Fruit fly (Drosophila melanogaster): ENCODE measurements around the gene CG12995.

The CG12995 gene

DNA sequence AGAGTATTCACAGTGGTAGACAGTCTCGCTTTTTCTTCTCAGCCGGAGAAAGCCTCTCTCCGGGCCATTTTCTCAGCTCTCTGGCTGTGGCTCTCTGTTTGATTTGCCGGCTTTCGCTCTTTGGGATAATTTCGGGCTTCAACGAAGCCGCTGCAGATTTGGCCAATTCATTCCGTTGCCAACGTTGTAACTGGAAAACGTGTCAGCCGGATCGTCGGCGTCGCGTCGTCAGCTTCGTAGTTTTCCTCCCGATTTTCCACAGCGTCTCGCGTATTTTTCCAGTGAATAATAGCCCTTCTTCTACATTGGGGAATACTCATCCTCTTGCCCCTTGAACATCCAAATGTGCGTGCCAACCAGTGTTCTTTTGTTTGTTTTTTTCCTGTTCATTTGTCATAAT, 22.8 kb upstream of the CG12995 start, which contains the start of gene f:
TSS of gene f (plus strand) at position 301 of the 400 bp plus-strand sequence.
- TF ChIP-seq dl (GFP tag; optimal IDR thresholded peaks at IDR 0.05; ENCODE audit: insufficient read depth in 1 of 2, partially characterized antibody in 2 of 2) (no peak), Vsx2 (GFP tag; optimal IDR thresholded peaks at IDR 0.05; ENCODE audit: partially characterized antibody) (no peak), jim (GFP tag; optimal IDR thresholded peaks at IDR 0.05) (no peak), brk (GFP tag; optimal IDR thresholded peaks at IDR 0.05) (no peak), CrebA (GFP tag; optimal IDR thresholded peaks at IDR 0.05; ENCODE audit: borderline replicate concordance) (no peak)

DNA sequence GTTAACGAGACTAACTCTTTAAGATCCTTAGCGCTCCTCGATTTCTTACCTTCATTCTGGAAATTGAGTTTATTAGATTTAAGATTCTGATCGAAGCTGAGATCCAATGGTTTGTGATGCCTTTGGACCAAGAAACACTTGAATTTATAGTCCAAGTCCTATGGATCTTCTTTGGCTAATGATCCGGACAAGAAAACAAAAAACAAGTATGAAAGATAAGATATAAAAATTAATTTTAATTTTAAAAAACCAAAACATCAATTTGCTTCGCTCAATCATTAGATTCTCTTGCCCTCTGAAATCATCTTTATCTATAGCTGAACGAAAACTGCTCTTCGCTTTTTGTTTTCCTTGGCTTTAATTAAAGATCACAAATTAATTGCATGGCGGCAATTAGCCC, 21.1 kb upstream of the CG12995 start, which contains the start of gene CG10597:
TSS of gene CG10597 (minus strand) at position 101 of the 400 bp plus-strand sequence.
- TF ChIP-seq sage (GFP tag; optimal IDR thresholded peaks at IDR 0.05) (no peak), Mio (GFP tag; optimal IDR thresholded peaks at IDR 0.05) (no peak), CG32264 (GFP tag; optimal IDR thresholded peaks at IDR 0.05) (no peak), Sp1 (GFP tag; optimal IDR thresholded peaks at IDR 0.05) (no peak), Hr83 (GFP tag; optimal IDR thresholded peaks at IDR 0.05; ENCODE audit: poor library complexity, severe bottlenecking) (no peak), woc (GFP tag; optimal IDR thresholded peaks at IDR 0.05) (no peak), dmrt93B (GFP tag; optimal IDR thresholded peaks at IDR 0.05) (no peak)

DNA sequence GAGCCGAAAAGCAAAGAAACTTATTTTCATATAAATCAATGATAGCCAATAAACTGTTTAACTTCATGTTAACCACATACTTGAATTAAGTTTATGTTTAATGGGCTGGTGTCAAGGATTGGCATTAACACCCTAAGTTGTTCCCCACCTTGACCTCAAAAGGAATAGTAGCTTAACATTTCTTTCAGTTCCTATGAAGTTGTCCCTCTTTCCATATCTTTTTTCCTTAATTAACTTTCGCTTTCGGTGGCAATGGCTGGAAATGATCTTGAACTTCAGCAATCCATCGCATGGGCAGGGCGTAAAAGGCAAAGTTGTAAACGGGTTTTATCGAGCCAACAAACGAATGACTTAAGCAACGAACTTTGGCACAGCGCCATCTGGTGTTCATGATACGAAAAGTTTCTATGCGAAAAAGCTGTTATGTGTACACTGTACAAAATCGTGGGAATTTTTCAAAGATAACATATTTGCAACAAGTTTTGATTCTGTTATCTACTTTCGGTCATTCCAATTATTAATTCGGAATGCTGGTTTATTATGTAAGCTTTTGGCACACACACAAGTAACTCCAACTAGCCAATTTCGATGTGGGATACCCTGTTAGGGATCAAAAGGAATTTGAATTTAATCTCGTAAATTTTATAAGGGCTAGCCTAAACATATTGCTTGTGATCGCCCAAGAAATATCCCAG, 19.8 kb upstream of the CG12995 start:
- TF ChIP-seq Vsx2 (GFP tag; optimal IDR thresholded peaks at IDR 0.05; ENCODE audit: partially characterized antibody) = no peak
- no peak for TF ChIP-seq lola (GFP tag; optimal IDR thresholded peaks at IDR 0.05)
- TF ChIP-seq Rel (GFP tag; optimal IDR thresholded peaks at IDR 0.05) = no peak
- TF ChIP-seq Rel (tag; optimal IDR thresholded peaks at IDR 0.05) = no peak
- TF ChIP-seq brk (GFP tag; optimal IDR thresholded peaks at IDR 0.05) = no peak
- TF ChIP-seq psq (GFP tag; optimal IDR thresholded peaks at IDR 0.05) = no peak
- no peak for TF ChIP-seq dl (GFP tag; optimal IDR thresholded peaks at IDR 0.05; ENCODE audit: insufficient read depth in 1 of 2, partially characterized antibody in 2 of 2)
- no peak for TF ChIP-seq Dif (GFP tag; optimal IDR thresholded peaks at IDR 0.05; ENCODE audit: partially characterized antibody)
- no peak for TF ChIP-seq OdsH (GFP tag; optimal IDR thresholded peaks at IDR 0.05)
- TF ChIP-seq usp (GFP tag; optimal IDR thresholded peaks at IDR 0.05) = no peak
- TF ChIP-seq Myc (optimal IDR thresholded peaks at IDR 0.05) = no peak
- no peak for TF ChIP-seq sv (GFP tag; optimal IDR thresholded peaks at IDR 0.05)
- no peak for TF ChIP-seq CG9705 (GFP tag; optimal IDR thresholded peaks at IDR 0.05)
- no peak for TF ChIP-seq woc (GFP tag; optimal IDR thresholded peaks at IDR 0.05)
- TF ChIP-seq sage (GFP tag; optimal IDR thresholded peaks at IDR 0.05) = no peak
- TF ChIP-seq fru (GFP tag; optimal IDR thresholded peaks at IDR 0.05) = peak; percentile 32
- no peak for TF ChIP-seq pan (optimal IDR thresholded peaks at IDR 0.05)
- TF ChIP-seq dsf (GFP tag; optimal IDR thresholded peaks at IDR 0.05; ENCODE audit: borderline replicate concordance) = no peak
- TF ChIP-seq br (GFP tag; optimal IDR thresholded peaks at IDR 0.05) = peak; percentile 23
- peak in 1 of 2 experiments; percentile 45 for TF ChIP-seq foxo (GFP tag; optimal IDR thresholded peaks at IDR 0.05)
- no peak for TF ChIP-seq dmrt93B (GFP tag; optimal IDR thresholded peaks at IDR 0.05)
- no peak for TF ChIP-seq tai (GFP tag; optimal IDR thresholded peaks at IDR 0.05)
- no peak for TF ChIP-seq N (GFP tag; optimal IDR thresholded peaks at IDR 0.05)
- TF ChIP-seq CG32264 (GFP tag; optimal IDR thresholded peaks at IDR 0.05) = no peak
- TF ChIP-seq Abd-B (GFP tag; optimal IDR thresholded peaks at IDR 0.05) = no peak
- peak; percentile 29 for TF ChIP-seq Hnf4 (GFP tag; optimal IDR thresholded peaks at IDR 0.05)
- TF ChIP-seq GATAd (GFP tag; optimal IDR thresholded peaks at IDR 0.05) = no peak
- no peak for TF ChIP-seq Sp1 (GFP tag; optimal IDR thresholded peaks at IDR 0.05)
- TF ChIP-seq ey (GFP tag; optimal IDR thresholded peaks at IDR 0.05) = peak; percentile 25
- TF ChIP-seq HLH106 (tag; optimal IDR thresholded peaks at IDR 0.05) = no peak
- no peak for TF ChIP-seq Hr78 (GFP tag; optimal IDR thresholded peaks at IDR 0.05)
- TF ChIP-seq Jra (GFP tag; optimal IDR thresholded peaks at IDR 0.05) = no peak
- no peak for TF ChIP-seq Mio (GFP tag; optimal IDR thresholded peaks at IDR 0.05)
- TF ChIP-seq jim (GFP tag; optimal IDR thresholded peaks at IDR 0.05) = no peak
- no peak for TF ChIP-seq Hr83 (GFP tag; optimal IDR thresholded peaks at IDR 0.05; ENCODE audit: poor library complexity, severe bottlenecking)
- TF ChIP-seq CrebA (GFP tag; optimal IDR thresholded peaks at IDR 0.05; ENCODE audit: borderline replicate concordance) = no peak
- TF ChIP-seq Dfd (GFP tag; optimal IDR thresholded peaks at IDR 0.05) = no peak
- peak; percentile 40 for TF ChIP-seq rgr (GFP tag; optimal IDR thresholded peaks at IDR 0.05)
- no peak for TF ChIP-seq h (GFP tag; optimal IDR thresholded peaks at IDR 0.05)
